Fruit fly (Drosophila melanogaster) whole organism, embryonic: ENCODE measurements around the gene Prp16.

Experiments
- Asciz ChIP-seq: fragments of 200-800 bp; sonication (Bioruptor generic); optimal IDR thresholded peaks from 2 replicates; lab custom pipeline; 2017; ENCODE audit warnings: missing biosample characterization, mild to moderate bottlenecking, missing genetic modification characterization, missing genetic modification reagents
- Atf6 ChIP-seq: fragments of 200-800 bp; sonication (Bioruptor generic); IDR thresholded peaks from 2 replicates; pipeline ENCODE4 v1.3.6; 2022; ENCODE audit warnings: missing biosample characterization, missing genetic modification characterization
- BEAF-32 ChIP-seq: fragments of 200-800 bp; sonication (Bioruptor generic); optimal IDR thresholded peaks from 3 replicates; lab custom pipeline; 2017; ENCODE audit warnings: missing biosample characterization, missing genetic modification characterization, mild to moderate bottlenecking, moderate library complexity, missing genetic modification reagents
- Bdp1 ChIP-seq: fragments of 200-800 bp; sonication (Bioruptor generic); optimal IDR thresholded peaks from 3 replicates; lab custom pipeline; 2016; ENCODE audit warnings: missing biosample characterization, missing genetic modification characterization
- CG10209 ChIP-seq: fragments of 200-800 bp; sonication (Bioruptor generic); optimal IDR thresholded peaks from 3 replicates; lab custom pipeline; 2017; ENCODE audit warnings: missing biosample characterization, mild to moderate bottlenecking, missing genetic modification characterization, missing genetic modification reagents
- CG10959 ChIP-seq: fragments of 200-800 bp; sonication (Bioruptor generic); IDR thresholded peaks from 2 replicates; pipeline ENCODE4 v1.3.6; 2022; ENCODE audit warnings: missing biosample characterization, missing genetic modification characterization
- CG11723 ChIP-seq: fragments of 200-800 bp; sonication (Bioruptor generic); optimal IDR thresholded peaks from 2 replicates; lab custom pipeline; 2017; ENCODE audit warnings: missing biosample characterization, mild to moderate bottlenecking, missing genetic modification characterization
- CG12219 ChIP-seq: fragments of 200-800 bp; sonication (Bioruptor generic); optimal IDR thresholded peaks from 3 replicates; lab custom pipeline; 2018; ENCODE audit warnings: missing biosample characterization, mild to moderate bottlenecking, missing genetic modification characterization
- CG14014 ChIP-seq: fragments of 200-800 bp; sonication (Bioruptor generic); IDR thresholded peaks from 2 replicates; pipeline ENCODE4 v1.3.6; 2022; ENCODE audit warnings: missing biosample characterization, missing genetic modification characterization
- CG1529 ChIP-seq: fragments of 200-800 bp; sonication (Bioruptor generic); optimal IDR thresholded peaks from 3 replicates; lab custom pipeline; 2018; ENCODE audit warnings: missing biosample characterization, missing genetic modification characterization
- CG18764 ChIP-seq: fragments of 200-800 bp; sonication (Bioruptor generic); optimal IDR thresholded peaks from 3 replicates; lab custom pipeline; 2016; ENCODE audit warnings: missing biosample characterization, missing genetic modification characterization
- CG31365 ChIP-seq: fragments of 200-800 bp; sonication (Bioruptor generic); optimal IDR thresholded peaks from 2 replicates; lab custom pipeline; 2018; ENCODE audit warnings: missing biosample characterization, mild to moderate bottlenecking, missing genetic modification characterization
- CG3281 ChIP-seq: fragments of 200-800 bp; sonication (Bioruptor generic); optimal IDR thresholded peaks from 3 replicates; lab custom pipeline; 2017; ENCODE audit warnings: missing biosample characterization, mild to moderate bottlenecking, missing genetic modification characterization
- CG33557 ChIP-seq: fragments of 200-800 bp; sonication (Bioruptor generic); optimal IDR thresholded peaks from 2 replicates; lab custom pipeline; 2019; ENCODE audit warnings: missing biosample characterization, mild to moderate bottlenecking, missing genetic modification characterization, moderate library complexity
- CG4404 ChIP-seq: fragments of 200-800 bp; sonication (Bioruptor generic); IDR thresholded peaks from 2 replicates; pipeline ENCODE4 v1.3.6; 2022; ENCODE audit warnings: missing biosample characterization, missing genetic modification characterization
- CG4854 ChIP-seq: fragments of 200-800 bp; sonication (Bioruptor generic); optimal IDR thresholded peaks from 2 replicates; lab custom pipeline; 2016; ENCODE audit warnings: missing biosample characterization, missing genetic modification characterization, inconsistent platforms
- CG5953 ChIP-seq: fragments of 200-800 bp; sonication (Bioruptor generic); IDR thresholded peaks from 2 replicates; pipeline ENCODE4 v1.3.6; 2022; ENCODE audit warnings: missing biosample characterization, missing genetic modification characterization
- CG6272 ChIP-seq: fragments of 200-800 bp; sonication (Bioruptor generic); IDR thresholded peaks from 2 replicates; pipeline ENCODE4 v1.3.6; 2022; ENCODE audit warnings: missing biosample characterization, missing genetic modification characterization
- Dll ChIP-seq: fragments of 200-800 bp; sonication (Bioruptor generic); IDR thresholded peaks from 4 replicates; pipeline ENCODE4 v1.3.6; 2022; ENCODE audit warnings: missing biosample characterization, missing genetic modification characterization; ENCODE audit not compliant: partially characterized antibody
- Dp ChIP-seq: fragments of 200-800 bp; sonication (Bioruptor generic); optimal IDR thresholded peaks from 2 replicates; lab custom pipeline; 2018; ENCODE audit warnings: missing biosample characterization, mild to moderate bottlenecking, missing genetic modification characterization, moderate library complexity
- Drgx ChIP-seq: fragments of 200-800 bp; sonication (Bioruptor generic); IDR thresholded peaks from 2 replicates; pipeline ENCODE4 v1.3.6; 2022; ENCODE audit warnings: missing biosample characterization, missing genetic modification characterization
- E2f2 ChIP-seq: fragments of 200-800 bp; sonication (Bioruptor generic); IDR thresholded peaks from 2 replicates; pipeline ENCODE4 v1.3.6; 2022; ENCODE audit warnings: missing biosample characterization, missing genetic modification characterization
- MBD-R2 ChIP-seq: fragments of 200-800 bp; sonication (Bioruptor generic); IDR thresholded peaks from 2 replicates; pipeline ENCODE4 v1.3.6; 2022; ENCODE audit warnings: missing biosample characterization, missing genetic modification characterization
- MESR4 ChIP-seq: fragments of 200-800 bp; sonication (Bioruptor generic); optimal IDR thresholded peaks from 2 replicates; lab custom pipeline; 2018; ENCODE audit warnings: missing biosample characterization, mild to moderate bottlenecking, missing genetic modification characterization, moderate library complexity
- Mrtf ChIP-seq: fragments of 200-800 bp; sonication (Bioruptor generic); IDR thresholded peaks from 3 replicates; pipeline ENCODE4 v1.3.6; 2022; ENCODE audit warnings: missing biosample characterization, missing genetic modification characterization
- Myb ChIP-seq: fragments of 200-800 bp; sonication (Bioruptor generic); optimal IDR thresholded peaks from 2 replicates; lab custom pipeline; 2016; ENCODE audit warnings: missing biosample characterization, missing genetic modification characterization
- NFAT ChIP-seq: fragments of 200-800 bp; sonication (Bioruptor generic); IDR thresholded peaks from 2 replicates; pipeline ENCODE4 v1.3.6; 2022; ENCODE audit warnings: missing biosample characterization, missing genetic modification characterization
- Poxn ChIP-seq: fragments of 200-800 bp; sonication (Bioruptor generic); IDR thresholded peaks from 2 replicates; pipeline ENCODE4 v1.3.6; 2022; ENCODE audit warnings: missing biosample characterization, missing genetic modification characterization
- Ptx1 ChIP-seq: fragments of 200-800 bp; sonication (Bioruptor generic); IDR thresholded peaks from 2 replicates; pipeline ENCODE4 v1.3.6; 2022; ENCODE audit warnings: missing biosample characterization, missing genetic modification characterization
- Rx ChIP-seq: fragments of 200-800 bp; sonication (Bioruptor generic); IDR thresholded peaks from 2 replicates; pipeline ENCODE4 v1.3.6; 2022; ENCODE audit warnings: missing biosample characterization, missing genetic modification characterization
- Six4 ChIP-seq: fragments of 200-800 bp; sonication (Bioruptor generic); optimal IDR thresholded peaks from 2 replicates; lab custom pipeline; 2016; ENCODE audit warnings: missing biosample characterization, missing genetic modification characterization
- Tbp ChIP-seq: fragments of >200 bp; optimal IDR thresholded peaks from 2 replicates; lab custom pipeline; 2018; ENCODE audit warnings: missing biosample characterization, missing genetic modification characterization
- ato ChIP-seq: fragments of 200-800 bp; sonication (Bioruptor generic); IDR thresholded peaks from 2 replicates; pipeline ENCODE4 v1.3.6; 2022; ENCODE audit warnings: missing biosample characterization, missing genetic modification characterization; ENCODE audit not compliant: partially characterized antibody
- bab2 ChIP-seq: fragments of 200-800 bp; sonication (Bioruptor generic); optimal IDR thresholded peaks from 2 replicates; lab custom pipeline; 2016; ENCODE audit warnings: missing biosample characterization, missing genetic modification characterization
- fd3F ChIP-seq: fragments of 200-800 bp; sonication (Bioruptor generic); optimal IDR thresholded peaks from 2 replicates; lab custom pipeline; 2018; ENCODE audit warnings: missing biosample characterization, mild to moderate bottlenecking, missing genetic modification characterization, moderate library complexity
- fd96Cb ChIP-seq: fragments of 200-800 bp; sonication (Bioruptor generic); optimal IDR thresholded peaks from 2 replicates; lab custom pipeline; 2018; ENCODE audit warnings: missing biosample characterization, mild to moderate bottlenecking, missing genetic modification characterization, moderate library complexity
- gfzf ChIP-seq: fragments of 200-800 bp; sonication (Bioruptor generic); optimal IDR thresholded peaks from 2 replicates; lab custom pipeline; 2016; ENCODE audit warnings: missing biosample characterization, mild to moderate bottlenecking, missing genetic modification characterization, moderate library complexity
- h ChIP-seq: fragments of >200 bp; optimal IDR thresholded peaks from 2 replicates; lab custom pipeline; 2017
- insv ChIP-seq, 2 experiments: fragments of 200-800 bp; sonication (Bioruptor generic); optimal IDR thresholded peaks; 3 replicates each; lab custom pipeline; 2016 to 2018; ENCODE audit warnings: missing biosample characterization in 2 of 2, missing genetic modification characterization in 2 of 2
- kah ChIP-seq: fragments of 200-800 bp; sonication (Bioruptor generic); optimal IDR thresholded peaks from 2 replicates; lab custom pipeline; 2018; ENCODE audit warnings: missing biosample characterization, mild to moderate bottlenecking, missing genetic modification characterization
- nom ChIP-seq: fragments of 200-800 bp; sonication (Bioruptor generic); optimal IDR thresholded peaks from 2 replicates; lab custom pipeline; 2017; ENCODE audit warnings: missing biosample characterization, missing genetic modification characterization, mild to moderate bottlenecking, moderate library complexity, missing genetic modification reagents
- oc ChIP-seq: fragments of 200-800 bp; sonication (Bioruptor generic); optimal IDR thresholded peaks from 2 replicates; lab custom pipeline; 2018; ENCODE audit warnings: missing biosample characterization, mild to moderate bottlenecking, missing genetic modification characterization, moderate library complexity
- pfk ChIP-seq: fragments of 200-800 bp; sonication (Bioruptor generic); optimal IDR thresholded peaks from 2 replicates; lab custom pipeline; 2018; ENCODE audit warnings: missing biosample characterization, mild to moderate bottlenecking, missing genetic modification characterization, moderate library complexity
- prd ChIP-seq, 3 experiments: fragments of >200 bp in 2 of 3; fragments of 200-800 bp in 1 of 3; sonication (Bioruptor generic) in 1 of 3; optimal IDR thresholded peaks in 2 of 3; IDR thresholded peaks in 1 of 3; 2 replicates in 2 of 3; 3 replicates in 1 of 3; pipeline versions ENCODE4 v1.3.6 to Lab custom; 2017 to 2022; ENCODE audit warnings: missing biosample characterization in 1 of 3, missing genetic modification characterization in 1 of 3
- pzg ChIP-seq: fragments of 200-800 bp; sonication (Bioruptor generic); optimal IDR thresholded peaks from 3 replicates; lab custom pipeline; 2018; ENCODE audit warnings: missing biosample characterization, mild to moderate bottlenecking, missing genetic modification characterization, moderate library complexity
- repo ChIP-seq: fragments of 200-800 bp; sonication (Bioruptor generic); optimal IDR thresholded peaks from 2 replicates; lab custom pipeline; 2016; ENCODE audit warnings: missing biosample characterization, missing genetic modification characterization
- stwl ChIP-seq: fragments of 200-800 bp; sonication (Bioruptor generic); optimal IDR thresholded peaks from 3 replicates; lab custom pipeline; 2018; ENCODE audit warnings: missing biosample characterization, mild to moderate bottlenecking, missing genetic modification characterization, moderate library complexity
- unc-4 ChIP-seq: fragments of 200-800 bp; sonication (Bioruptor generic); IDR thresholded peaks from 2 replicates; pipeline ENCODE4 v1.3.6; 2022; ENCODE audit warnings: missing biosample characterization, missing genetic modification characterization; ENCODE audit not compliant: partially characterized antibody

The Prp16 gene

DNA sequence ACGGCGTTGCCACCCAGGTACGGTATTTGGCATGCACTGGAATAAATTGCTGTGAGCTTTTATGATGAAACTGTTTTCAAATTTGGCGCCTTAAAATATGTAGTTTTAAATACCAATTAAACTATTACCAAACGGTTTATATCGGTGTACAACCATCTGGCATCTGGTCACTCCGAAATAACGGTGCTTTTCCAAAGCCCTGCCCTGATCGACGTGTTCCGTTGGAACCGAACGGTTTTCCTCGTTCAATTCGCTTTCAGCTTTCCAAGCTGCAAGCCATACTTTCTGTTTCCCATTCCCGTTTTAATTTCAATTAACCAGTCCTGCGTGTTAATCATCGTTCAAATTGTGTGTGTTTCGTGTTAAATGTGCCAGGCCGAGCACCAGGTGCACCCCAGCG, 8.1 kb upstream of the Prp16 start, which contains the start of gene yl:
Gene yl, plus strand, starts transcription at position 202 of the 400 bp plus-strand sequence.
- TF ChIP-seq Atf6 (GFP tag; lab: Robert Waterston, UW) (no peak), gfzf (peak; percentile 15), fd3F (no peak), Myb (GFP tag; lab: Kevin White, UChicago) (peak; percentile 8)

DNA sequence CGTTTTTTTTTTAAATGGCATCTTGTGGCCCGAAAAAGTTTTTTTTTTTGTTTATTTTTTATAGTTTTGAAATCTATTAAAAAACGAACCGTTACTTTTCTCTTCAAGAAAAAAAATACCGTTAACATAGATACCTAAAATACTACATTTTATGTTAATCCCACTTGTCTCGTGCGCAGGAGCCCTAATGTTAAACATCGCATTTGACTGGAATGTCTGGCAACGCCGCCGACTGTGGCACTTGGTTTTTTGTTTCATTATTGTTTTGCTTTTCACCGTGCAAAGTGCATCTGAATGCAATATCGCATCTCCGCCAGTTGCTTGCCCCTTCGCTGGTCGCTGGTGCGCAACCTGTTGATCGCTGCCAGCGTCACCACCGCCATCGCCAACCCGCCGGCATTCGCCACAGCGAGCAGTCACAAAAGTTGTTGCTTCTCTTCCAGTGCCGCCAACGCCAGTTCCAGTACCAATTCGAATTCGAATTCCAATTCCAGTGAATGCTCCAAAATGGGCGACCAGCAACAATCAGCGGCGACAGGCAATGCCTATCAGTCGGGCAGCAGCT, 1.1 kb upstream of the Prp16 start, which contains the start of gene CG11590:
Gene CG11590, plus strand, starts transcription at position 212 of the 565 bp plus-strand sequence.
- TF ChIP-seq oc (tag; lab: Kevin White, UChicago) (no peak), ato (GFP tag; lab: Robert Waterston, UW) (0 out of 2 replicates have a peak, but pooled peaks have one; percentile 10), CG12219 (GFP tag; lab: Kevin White, UChicago) (no peak), Poxn (no peak), kah (GFP tag; lab: Kevin White, UChicago) (peak; percentile 6), CG14014 (GFP tag; lab: Robert Waterston, UW) (no peak), CG3281 (GFP tag; lab: Kevin White, UChicago) (no peak), bab2 (GFP tag; lab: Kevin White, UChicago) (no peak), NFAT (GFP tag; lab: Robert Waterston, UW) (no peak), Tbp (GFP tag; lab: Kevin White, UChicago) (no peak), Dll (peak; percentile 36; the same call in 1 of the 4 replicates), stwl (tag; lab: Kevin White, UChicago) (peak; percentile 42), fd96Cb (tag; lab: Kevin White, UChicago) (no peak), CG5953 (GFP tag; lab: Robert Waterston, UW) (no peak), Myb (GFP tag; lab: Kevin White, UChicago) (peak; percentile 51), insv (GFP tag; optimal IDR thresholded peaks at IDR 0.05; lab: Kevin White, UChicago) (peak in 1 of 2 experiments; percentile 79), unc-4 (peak; percentile 28; the same call in 1 of the 2 replicates), Dp (GFP tag; lab: Kevin White, UChicago) (peak; percentile 40), Mrtf (no peak), CG4854 (no peak), E2f2 (peak; percentile 59), nom (GFP tag; lab: Kevin White, UChicago) (peak; percentile 29), CG33557 (GFP tag; lab: Kevin White, UChicago) (no peak), CG11723 (GFP tag; lab: Kevin White, UChicago) (no peak), MBD-R2 (GFP tag; lab: Robert Waterston, UW) (peak; percentile 84), CG10959 (GFP tag; lab: Robert Waterston, UW) (no peak), MESR4 (GFP tag; lab: Kevin White, UChicago) (peak; percentile 38), CG10209 (GFP tag; lab: Kevin White, UChicago) (no peak), Ptx1 (GFP tag; lab: Robert Waterston, UW) (no peak), Asciz (GFP tag; lab: Kevin White, UChicago) (no peak), h (lab: Kevin White, UChicago) (no peak), CG1529 (GFP tag; lab: Kevin White, UChicago) (no peak), Bdp1 (GFP tag; lab: Kevin White, UChicago) (no peak), pzg (GFP tag; lab: Kevin White, UChicago) (peak; percentile 27), Six4 (no peak), CG6272 (GFP tag; lab: Robert Waterston, UW) (no peak), CG18764 (GFP tag; lab: Kevin White, UChicago) (peak; percentile 96), pfk (GFP tag; lab: Kevin White, UChicago) (no peak), Drgx (0 out of 2 replicates have a peak, but pooled peaks have one; percentile 10), BEAF-32 (GFP tag; lab: Kevin White, UChicago) (peak; percentile 26), CG4404 (GFP tag; lab: Robert Waterston, UW) (no peak), Rx (GFP tag; lab: Robert Waterston, UW) (no peak), repo (GFP tag; lab: Kevin White, UChicago) (no peak), prd (optimal IDR thresholded peaks at IDR 0.05; lab: Kevin White, UChicago) (no peak), prd (GFP tag; IDR thresholded peaks at IDR 0.05; lab: Robert Waterston, UW) (no peak), CG31365 (tag; lab: Kevin White, UChicago) (no peak)
